Fruit fly (Drosophila melanogaster) Kc167 (cell line): ENCODE measurements around the gene fiz.

ENCODE experiments used
- Myc ChIP-seq: fragments of >200 bp; optimal IDR thresholded peaks from 2 replicates; lab custom pipeline; 2017; ENCODE audit warnings: missing external identifiers
- h ChIP-seq: fragments of >200 bp; optimal IDR thresholded peaks from 3 replicates; lab custom pipeline; 2018; ENCODE audit warnings: missing external identifiers
- insv ChIP-seq: fragments of >200 bp; optimal IDR thresholded peaks from 3 replicates; lab custom pipeline; 2018; ENCODE audit warnings: missing external identifiers
- psq ChIP-seq: fragments of >200 bp; optimal IDR thresholded peaks from 2 replicates; lab custom pipeline; 2017; ENCODE audit warnings: missing external identifiers

dm6 chrX:14868414-14868813 lies 41.1 kb downstream of the fiz start:
- TF ChIP-seq insv (lab: Kevin White, UChicago) (no peak), Myc (no peak), h (lab: Kevin White, UChicago) (no peak), psq (lab: Kevin White, UChicago) (no peak)
